Worm (Caenorhabditis elegans) whole organism, L2 larva: ENCODE measurements around the gene pqn-57.

Experiments used
- ama-1 ChIP-seq: fragments of 150-350 bp; optimal IDR thresholded peaks from 2 replicates; lab custom pipeline; 2018; ENCODE audit warnings: inconsistent platforms
- crh-2 ChIP-seq: sonication (generic microtip); optimal IDR thresholded peaks from 2 replicates; lab custom pipeline; 2017; ENCODE audit warnings: missing biosample characterization, missing genetic modification characterization

DNA sequence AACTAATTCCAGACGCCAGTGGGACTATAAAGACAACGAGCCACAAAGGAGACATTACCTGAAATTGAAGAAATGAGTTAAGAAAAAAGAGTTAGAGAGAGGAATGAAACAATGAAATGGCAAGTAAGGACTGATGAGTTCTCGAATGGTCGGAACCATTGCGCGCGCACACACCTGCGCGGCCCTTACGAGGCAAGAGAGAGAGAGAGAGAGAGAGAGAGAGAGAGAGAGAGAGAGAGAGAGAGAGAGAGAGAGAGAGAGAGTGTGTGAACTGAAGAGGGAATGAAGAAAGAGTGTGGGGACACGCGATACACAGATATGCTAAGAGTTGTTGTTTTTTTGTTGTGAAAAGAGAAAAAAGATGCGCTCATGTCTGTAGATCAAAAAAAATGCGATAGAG is 5.6 kb upstream of the pqn-57 start, which contains the start of gene R09F10.8:
- no peak for TF ChIP-seq ama-1 (lab: Kevin White, UChicago)
- no peak for TF ChIP-seq crh-2 (tag; lab: Kevin White, UChicago)
